Worm (Caenorhabditis elegans): ENCODE data around the gene pap-2.

DNA sequence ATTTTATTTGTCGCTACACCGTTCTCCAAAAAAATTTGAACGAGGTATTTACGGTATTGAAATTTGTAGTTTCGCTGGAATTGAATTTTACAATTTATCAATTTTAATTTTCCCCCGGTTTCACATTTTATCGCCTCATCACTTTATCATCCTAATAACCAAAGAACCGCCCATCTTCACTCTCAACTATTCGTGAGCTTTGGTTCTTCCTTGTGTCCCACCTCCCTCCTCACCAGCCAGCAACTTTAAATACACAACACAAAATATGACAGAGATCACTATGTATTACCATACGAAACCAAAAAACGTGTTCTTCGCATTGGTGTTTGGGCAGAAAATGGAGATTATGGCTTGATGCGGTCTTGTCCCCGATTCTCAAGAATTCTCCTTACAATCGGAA is 5.1 kb downstream of the pap-2 start:
- TF ChIP-seq zag-1 (tag; optimal IDR thresholded peaks at IDR 0.05) (no peak), ztf-4 (tag; optimal IDR thresholded peaks at IDR 0.05) (no peak), elt-3 (tag; optimal IDR thresholded peaks at IDR 0.05) (no peak), pha-4 (tag; optimal IDR thresholded peaks at IDR 0.05) (peak; percentile 18), pqm-1 (tag; optimal IDR thresholded peaks at IDR 0.05) (peak; percentile 87), ceh-9 (tag; optimal IDR thresholded peaks at IDR 0.05) (no peak), unc-39 (tag; optimal IDR thresholded peaks at IDR 0.05) (no peak), mdl-1 (tag; optimal IDR thresholded peaks at IDR 0.05) (no peak), R02D3.7 (tag; optimal IDR thresholded peaks at IDR 0.05) (no peak), snpc-4 (tag; optimal IDR thresholded peaks at IDR 0.05) (no peak), ZK546.5 (tag; optimal IDR thresholded peaks at IDR 0.05) (no peak)

All from whole organism, L3 larva.